Worm (Caenorhabditis elegans) whole organism, early embryonic: Measurements from ENCODE around the gene ceh-53.

ENCODE experiments used
- B0310.2 ChIP-seq: sonication (generic microtip); optimal IDR thresholded peaks from 2 replicates; lab custom pipeline; 2016; ENCODE audit warnings: mild to moderate bottlenecking, missing genetic modification characterization, missing compliant biosample characterization
- F13C5.2 ChIP-seq: sonication (generic microtip); optimal IDR thresholded peaks from 2 replicates; lab custom pipeline; 2017; ENCODE audit warnings: mild to moderate bottlenecking, missing genetic modification characterization, inconsistent platforms, missing compliant biosample characterization
- aly-1 ChIP-seq: sonication (generic microtip); optimal IDR thresholded peaks from 2 replicates; lab custom pipeline; 2016; ENCODE audit warnings: missing genetic modification characterization, missing compliant biosample characterization
- ama-1 ChIP-seq: fragments of 150-350 bp; optimal IDR thresholded peaks from 2 replicates; lab custom pipeline; 2014
- ceh-13 ChIP-seq: fragments of 200-800 bp; sonication (Bioruptor generic); optimal IDR thresholded peaks from 2 replicates; lab custom pipeline; 2018; ENCODE audit warnings: mild to moderate bottlenecking, missing genetic modification characterization, missing compliant biosample characterization
- ceh-36 ChIP-seq: sonication (generic microtip); optimal IDR thresholded peaks from 2 replicates; lab custom pipeline; 2016; ENCODE audit warnings: missing genetic modification characterization, inconsistent platforms, missing compliant biosample characterization
- ets-7 ChIP-seq: sonication (generic microtip); optimal IDR thresholded peaks from 2 replicates; lab custom pipeline; 2016; ENCODE audit warnings: missing genotype, missing genetic modification characterization, missing compliant biosample characterization
- flt-1 ChIP-seq: fragments of 200-800 bp; sonication (Bioruptor generic); IDR thresholded peaks from 2 replicates; pipeline ENCODE4 v1.3.6; 2022; ENCODE audit warnings: missing genetic modification characterization, missing compliant biosample characterization
- hmbx-1 ChIP-seq: sonication (generic microtip); optimal IDR thresholded peaks from 2 replicates; lab custom pipeline; 2016; ENCODE audit warnings: mild to moderate bottlenecking, missing genetic modification characterization, missing compliant biosample characterization
- hmg-4 ChIP-seq: fragments of 200-800 bp; sonication (Bioruptor generic); optimal IDR thresholded peaks from 2 replicates; lab custom pipeline; 2018; ENCODE audit warnings: mild to moderate bottlenecking, missing genetic modification characterization, missing compliant biosample characterization
- hnd-1 ChIP-seq: sonication (generic microtip); optimal IDR thresholded peaks from 2 replicates; lab custom pipeline; 2016; ENCODE audit warnings: missing genetic modification characterization, missing compliant biosample characterization
- pes-1 ChIP-seq: fragments of 200-800 bp; sonication (Bioruptor generic); IDR thresholded peaks from 2 replicates; pipeline ENCODE4 v1.3.6; 2022; ENCODE audit warnings: missing genetic modification reagents, missing genetic modification characterization, missing compliant biosample characterization
- scrt-1 ChIP-seq: fragments of 200-800 bp; sonication (Bioruptor generic); IDR thresholded peaks from 2 replicates; pipeline ENCODE4 v1.3.6; 2022; ENCODE audit warnings: missing genetic modification characterization, missing compliant biosample characterization
- sea-1 ChIP-seq: fragments of 200-800 bp; sonication (Bioruptor generic); conservative IDR thresholded peaks from 2 replicates; pipeline ENCODE4 v1.3.6; 2022; ENCODE audit warnings: missing genetic modification characterization, missing compliant biosample characterization
- tbx-11 ChIP-seq: fragments of 200-800 bp; sonication (Bioruptor generic); IDR thresholded peaks from 2 replicates; pipeline ENCODE4 v1.3.6; 2022; ENCODE audit warnings: missing genetic modification characterization, missing compliant biosample characterization
- tbx-37 ChIP-seq: fragments of 200-800 bp; sonication (Bioruptor generic); conservative IDR thresholded peaks from 2 replicates; pipeline ENCODE4 v1.3.6; 2022; ENCODE audit warnings: missing genetic modification reagents, missing genetic modification characterization, missing compliant biosample characterization
- tra-4 ChIP-seq: sonication (generic microtip); optimal IDR thresholded peaks from 2 replicates; lab custom pipeline; 2017; ENCODE audit warnings: missing genetic modification characterization, missing compliant biosample characterization

ceh-53 gene

DNA sequence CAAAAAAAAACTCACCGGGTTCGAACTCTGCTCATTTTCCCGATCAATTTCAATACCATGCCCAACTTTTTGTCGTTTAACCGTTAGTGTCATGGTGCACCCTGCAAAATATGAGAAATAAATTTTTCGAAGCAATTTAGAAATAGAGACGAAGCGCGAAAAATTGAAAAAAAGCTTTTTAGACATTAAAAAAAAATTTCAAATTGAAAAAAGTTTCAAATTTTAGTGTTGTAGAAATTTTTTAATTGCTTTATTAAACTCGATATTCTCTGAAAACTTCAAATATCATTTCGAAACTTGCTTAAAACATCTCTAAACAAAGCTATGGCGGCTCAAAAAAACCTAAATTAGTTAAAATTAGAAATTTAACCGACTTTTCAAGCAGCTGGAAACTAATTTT is 49.5 kb downstream of the ceh-53 start, which contains the start of gene nstp-6:
nstp-6 (minus strand) TSS at position 101 of the 400 bp plus-strand sequence.
- TF ChIP-seq B0310.2 (tag; lab: Kevin White, UChicago), result no peak
- TF ChIP-seq flt-1 (GFP tag; lab: Robert Waterston, UW), result no peak
- TF ChIP-seq F13C5.2 (tag; lab: Kevin White, UChicago), result no peak
- no peak for TF ChIP-seq ceh-36
- no peak for TF ChIP-seq sea-1
- no peak for TF ChIP-seq tbx-37 (GFP tag; lab: Robert Waterston, UW)
- TF ChIP-seq aly-1 (tag; lab: Kevin White, UChicago), result no peak
- no peak for TF ChIP-seq hmg-4 (GFP tag; lab: Kevin White, UChicago)
- no peak for TF ChIP-seq tbx-11
- TF ChIP-seq pes-1 (GFP tag; lab: Robert Waterston, UW), result no peak
- TF ChIP-seq hmbx-1 (tag; lab: Kevin White, UChicago), result no peak
- TF ChIP-seq ets-7, result no peak
- TF ChIP-seq ceh-13, result no peak
- TF ChIP-seq hnd-1 (tag; lab: Kevin White, UChicago), result no peak
- TF ChIP-seq tra-4, result no peak
- TF ChIP-seq ama-1 (lab: Kevin White, UChicago), result no peak

DNA sequence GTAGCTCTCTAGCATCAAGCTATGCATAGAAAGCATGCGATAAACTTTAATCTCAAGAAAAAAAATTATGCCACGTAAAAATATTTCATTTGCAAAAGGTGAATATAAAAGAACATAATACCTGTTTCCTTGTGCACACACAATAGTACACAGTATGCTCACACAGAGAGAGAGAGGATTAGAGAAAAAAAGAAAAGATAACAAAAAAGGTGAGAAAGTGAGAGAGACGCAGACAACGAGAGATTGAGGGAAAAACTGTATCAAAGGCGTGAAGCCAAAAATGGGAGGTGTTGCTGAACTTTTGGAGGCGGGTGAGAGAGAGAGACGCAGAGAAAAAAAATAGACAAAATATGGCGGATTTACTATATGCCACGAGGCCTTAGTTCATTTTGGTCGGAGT is 50.3 kb downstream of the ceh-53 start:
- TF ChIP-seq ama-1 (lab: Kevin White, UChicago) (no peak), flt-1 (GFP tag; lab: Robert Waterston, UW) (no peak), ceh-13 (no peak), F13C5.2 (tag; lab: Kevin White, UChicago) (no peak), ets-7 (no peak), tra-4 (no peak), pes-1 (GFP tag; lab: Robert Waterston, UW) (no peak), ceh-36 (no peak), hnd-1 (tag; lab: Kevin White, UChicago) (no peak), B0310.2 (tag; lab: Kevin White, UChicago) (no peak), tbx-11 (no peak), tbx-37 (GFP tag; lab: Robert Waterston, UW) (no peak), hmbx-1 (tag; lab: Kevin White, UChicago) (no peak), scrt-1 (no peak), hmg-4 (GFP tag; lab: Kevin White, UChicago) (no peak), aly-1 (tag; lab: Kevin White, UChicago) (no peak), sea-1 (no peak)

DNA sequence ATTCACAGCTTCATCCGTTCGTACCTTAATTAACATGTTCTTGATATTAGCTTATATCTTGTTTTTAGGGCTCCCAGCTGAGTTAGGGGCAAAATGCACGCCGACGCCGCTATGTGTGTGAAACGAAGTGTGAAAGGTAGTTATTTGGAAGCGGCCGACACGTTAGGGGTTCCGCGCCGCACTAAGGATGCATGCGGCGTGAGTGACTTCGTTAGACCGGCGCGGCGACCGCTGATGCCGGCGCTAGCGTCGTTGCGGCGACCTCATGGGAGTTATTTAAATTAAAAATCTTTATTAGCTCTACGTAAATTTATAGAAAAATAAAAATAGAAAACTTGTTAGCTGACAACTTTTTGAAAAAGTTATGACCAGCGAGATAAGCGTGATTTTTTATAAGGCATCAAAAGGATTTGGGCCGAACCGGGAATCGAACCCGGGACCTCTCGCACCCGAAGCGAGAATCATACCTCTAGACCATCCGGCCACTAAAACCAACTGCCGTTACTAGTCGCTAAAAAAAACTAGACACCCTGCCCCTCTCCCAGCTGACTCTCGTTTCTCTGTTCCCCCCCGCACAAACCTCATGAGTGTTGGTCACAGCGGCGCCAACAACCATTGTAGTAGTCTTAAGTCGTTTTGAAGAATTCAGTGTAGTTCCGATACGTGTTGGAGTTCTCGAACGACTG is 53.9 kb downstream of the ceh-53 start:
- TF ChIP-seq hnd-1 (tag; lab: Kevin White, UChicago) (peak; percentile 43), ceh-13 (peak; percentile 10), sea-1 (peak; percentile 76), flt-1 (GFP tag; lab: Robert Waterston, UW) (peak; percentile 83), F13C5.2 (tag; lab: Kevin White, UChicago) (peak; percentile 12), tbx-37 (GFP tag; lab: Robert Waterston, UW) (peak; percentile 66; the same call in 1 of the 2 replicates), scrt-1 (peak; percentile 80), ama-1 (lab: Kevin White, UChicago) (no peak), hmg-4 (GFP tag; lab: Kevin White, UChicago) (peak; percentile 83), ets-7 (no peak), ceh-36 (peak; percentile 68), B0310.2 (tag; lab: Kevin White, UChicago) (peak; percentile 63), hmbx-1 (tag; lab: Kevin White, UChicago) (peak; percentile 28), pes-1 (GFP tag; lab: Robert Waterston, UW) (peak; percentile 88), tra-4 (peak; percentile 68), tbx-11 (peak; percentile 69), aly-1 (tag; lab: Kevin White, UChicago) (peak; percentile 71)

DNA sequence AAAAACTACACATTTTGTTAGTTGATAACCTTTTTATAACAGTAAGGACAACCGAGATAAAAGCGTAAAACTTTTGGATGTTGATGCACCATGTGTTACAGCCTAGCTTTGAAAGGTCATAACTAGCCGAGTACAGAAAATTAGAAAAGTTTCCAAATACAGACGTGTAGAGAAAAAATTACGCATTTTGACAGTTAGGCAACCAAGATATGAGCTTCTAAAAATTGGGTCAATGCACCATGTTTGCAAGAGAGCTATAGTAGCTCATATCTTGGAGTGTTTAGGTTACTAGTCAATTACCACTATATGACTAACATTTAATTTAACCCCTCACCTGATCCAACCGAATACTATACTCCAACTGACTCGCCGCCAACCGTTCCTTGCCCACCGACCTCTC is 54.9 kb downstream of the ceh-53 start:
- TF ChIP-seq ceh-13 (no peak), aly-1 (tag; lab: Kevin White, UChicago) (no peak), hmg-4 (GFP tag; lab: Kevin White, UChicago) (no peak), tbx-37 (GFP tag; lab: Robert Waterston, UW) (no peak), flt-1 (GFP tag; lab: Robert Waterston, UW) (no peak), ama-1 (lab: Kevin White, UChicago) (no peak), B0310.2 (tag; lab: Kevin White, UChicago) (no peak), tra-4 (no peak), pes-1 (GFP tag; lab: Robert Waterston, UW) (no peak), hmbx-1 (tag; lab: Kevin White, UChicago) (no peak), tbx-11 (no peak), hnd-1 (tag; lab: Kevin White, UChicago) (no peak), ets-7 (no peak), sea-1 (no peak), F13C5.2 (tag; lab: Kevin White, UChicago) (no peak), scrt-1 (no peak), ceh-36 (no peak)
